Fruit fly (Drosophila melanogaster) whole organism, wandering third instar larva: ENCODE results near the gene Rga.

Experiments
- Abd-B ChIP-seq: fragments of >200 bp; optimal IDR thresholded peaks from 2 replicates; lab custom pipeline; 2017; ENCODE audit warnings: missing biosample characterization, missing genetic modification characterization
- Mio ChIP-seq: sonication (Bioruptor generic); optimal IDR thresholded peaks from 2 replicates; lab custom pipeline; 2016; ENCODE audit warnings: missing biosample characterization, missing genetic modification characterization
- N ChIP-seq: fragments of >200 bp; optimal IDR thresholded peaks from 2 replicates; lab custom pipeline; 2018; ENCODE audit warnings: missing biosample characterization, missing external identifiers, missing genetic modification characterization
- h ChIP-seq: fragments of 200-800 bp; sonication (Bioruptor generic); optimal IDR thresholded peaks from 3 replicates; lab custom pipeline; 2016; ENCODE audit warnings: missing biosample characterization, mild to moderate bottlenecking, missing genetic modification characterization
- psq ChIP-seq: fragments of 200-800 bp; sonication (Bioruptor generic); optimal IDR thresholded peaks from 3 replicates; lab custom pipeline; 2017; ENCODE audit warnings: missing biosample characterization, mild to moderate bottlenecking, missing genetic modification characterization, moderate library complexity
- usp ChIP-seq: fragments of >200 bp; optimal IDR thresholded peaks from 2 replicates; lab custom pipeline; 2017; ENCODE audit warnings: missing biosample characterization, missing genetic modification characterization

DNA sequence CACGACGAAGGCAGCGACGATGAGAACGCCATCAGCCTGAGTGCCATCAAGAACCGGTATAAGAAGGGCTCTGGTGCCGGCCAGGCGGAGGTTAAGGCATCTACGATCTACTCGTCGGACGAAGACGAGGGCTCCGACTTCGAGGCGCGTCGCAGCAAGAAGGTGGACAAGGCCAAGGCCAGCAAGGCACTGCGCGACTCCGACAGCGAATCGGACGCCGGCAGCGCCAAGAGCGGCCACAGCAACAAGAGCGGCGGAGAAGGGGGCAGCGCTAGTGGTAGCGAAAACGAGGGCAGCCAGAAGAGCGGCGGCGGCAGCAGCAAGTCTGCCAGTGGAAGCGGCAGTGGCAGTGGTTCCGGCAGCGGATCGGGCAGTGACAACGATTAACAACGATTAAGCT lies 2.6 kb upstream of the Rga start:
- no peak for TF ChIP-seq psq (GFP tag; lab: Kevin White, UChicago)
- TF ChIP-seq Abd-B (GFP tag; lab: Kevin White, UChicago), result no peak
- TF ChIP-seq usp (GFP tag; lab: Kevin White, UChicago), result no peak
- no peak for TF ChIP-seq Mio (GFP tag; lab: Kevin White, UChicago)
- TF ChIP-seq N (GFP tag; lab: Kevin White, UChicago), result no peak
- no peak for TF ChIP-seq h (GFP tag; lab: Kevin White, UChicago)
